Fruit fly (Drosophila melanogaster): ENCODE results near the gene CG46280.

The CG46280 gene

DNA sequence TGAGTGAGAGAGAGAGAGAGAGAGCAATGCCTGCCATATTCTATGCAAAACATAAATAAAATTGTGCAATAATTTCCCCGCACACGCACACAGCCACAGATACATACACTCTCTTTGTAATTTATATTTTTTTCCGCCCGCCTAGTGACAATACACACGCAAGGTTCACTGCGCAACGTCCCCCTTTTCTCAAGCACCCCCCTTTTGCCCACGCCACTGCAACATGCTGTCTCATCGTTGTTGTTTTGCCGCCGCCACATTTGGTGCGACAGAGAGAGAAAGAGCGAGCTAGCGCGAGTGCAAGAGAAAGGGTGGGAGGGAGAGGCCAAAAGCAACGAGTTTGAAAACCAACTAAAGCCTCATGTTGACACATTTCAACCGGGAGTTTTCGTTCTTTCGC lies 18.1 kb downstream of the CG46280 start (continued):
- TF ChIP-seq CG7987 (GFP tag; optimal IDR thresholded peaks at IDR 0.05) (peak; percentile 64), HLHmδ (GFP tag; optimal IDR thresholded peaks at IDR 0.05) (peak; percentile 26), insv (GFP tag; optimal IDR thresholded peaks at IDR 0.05) (no peak), CG12071 (GFP tag; optimal IDR thresholded peaks at IDR 0.05) (no peak), CG17802 (tag; optimal IDR thresholded peaks at IDR 0.05) (no peak), Kr (GFP tag; optimal IDR thresholded peaks at IDR 0.05) (no peak), ewg (GFP tag; optimal IDR thresholded peaks at IDR 0.05) (peak; percentile 88), rib (GFP tag; IDR thresholded peaks at IDR 0.05) (peak; percentile 85), CG34422 (GFP tag; IDR thresholded peaks at IDR 0.05) (peak; percentile 86), CG31365 (tag; optimal IDR thresholded peaks at IDR 0.05) (no peak), Dbx (GFP tag; IDR thresholded peaks at IDR 0.05) (peak; percentile 53; the same call in 1 of the 3 replicates), CG3281 (GFP tag; optimal IDR thresholded peaks at IDR 0.05) (peak; percentile 30), CG42726 (GFP tag; IDR thresholded peaks at IDR 0.05; ENCODE audit: partially characterized antibody) (0 out of 2 replicates have a peak, but pooled peaks have one; percentile 52), dmrt11E (tag; optimal IDR thresholded peaks at IDR 0.05) (peak; percentile 49), ftz-f1 (GFP tag; optimal IDR thresholded peaks at IDR 0.05) (peak; percentile 48), Antp (GFP tag; optimal IDR thresholded peaks at IDR 0.05) (peak; percentile 76), hb (GFP tag; IDR thresholded peaks at IDR 0.05; ENCODE audit: partially characterized antibody) (no peak), CG6654 (GFP tag; optimal IDR thresholded peaks at IDR 0.05) (no peak), CG11696 (GFP tag; IDR thresholded peaks at IDR 0.05) (peak; percentile 42; the same call in 1 of the 2 replicates), en (GFP tag; optimal IDR thresholded peaks at IDR 0.05) (no peak), fd96Cb (tag; optimal IDR thresholded peaks at IDR 0.05) (no peak), disco-r (GFP tag; optimal IDR thresholded peaks at IDR 0.05) (peak; percentile 73), twi (tag; optimal IDR thresholded peaks at IDR 0.05) (peak; percentile 18), dati (GFP tag; IDR thresholded peaks at IDR 0.05) (peak; percentile 37; the same call in 1 of the 2 replicates), CG7357 (GFP tag; IDR thresholded peaks at IDR 0.05) (0 out of 3 replicates have a peak, but pooled peaks have one; percentile 29), CG6689 (GFP tag; IDR thresholded peaks at IDR 0.05) (peak; percentile 53; the same call in 1 of the 2 replicates), CG11560 (tag; IDR thresholded peaks at IDR 0.05) (no peak; the same call in 2 of the 3 replicates), Oaz (GFP tag; IDR thresholded peaks at IDR 0.05) (peak; percentile 41; the same call in 1 of the 2 replicates), aop (GFP tag; IDR thresholded peaks at IDR 0.05) (0 out of 2 replicates have a peak, but pooled peaks have one; percentile 48), CG9876 (GFP tag; optimal IDR thresholded peaks at IDR 0.05) (peak; percentile 32), CG10959 (GFP tag; IDR thresholded peaks at IDR 0.05) (no peak), Ssrp (tag; optimal IDR thresholded peaks at IDR 0.05) (no peak), CG12769 (tag; optimal IDR thresholded peaks at IDR 0.05) (no peak), CG32772 (GFP tag; IDR thresholded peaks at IDR 0.05) (peak; percentile 72), CG10209 (GFP tag; optimal IDR thresholded peaks at IDR 0.05) (peak; percentile 54), ab (GFP tag; optimal IDR thresholded peaks at IDR 0.05) (peak; percentile 31), bsh (GFP tag; optimal IDR thresholded peaks at IDR 0.05) (peak in 1 of 2 experiments; percentile 45), CG1233 (GFP tag; optimal IDR thresholded peaks at IDR 0.05) (peak; percentile 66), Nf-YB (GFP tag; optimal IDR thresholded peaks at IDR 0.05) (peak; percentile 23), CG17328 (GFP tag; IDR thresholded peaks at IDR 0.05) (peak; percentile 63), lov (optimal IDR thresholded peaks at IDR 0.05) (no peak), lov (GFP tag; IDR thresholded peaks at IDR 0.05) (0 out of 3 replicates have a peak, but pooled peaks have one; percentile 57), CG12104 (GFP tag; optimal IDR thresholded peaks at IDR 0.05) (peak; percentile 27), Sin3A (optimal IDR thresholded peaks at IDR 0.05) (no peak), usp (GFP tag; optimal IDR thresholded peaks at IDR 0.05) (no peak), CG13424 (tag; optimal IDR thresholded peaks at IDR 0.05) (peak; percentile 54), Blimp-1 (GFP tag; optimal IDR thresholded peaks at IDR 0.05) (peak; percentile 1), phol (tag; optimal IDR thresholded peaks at IDR 0.05) (peak; percentile 72), CG17361 (GFP tag; IDR thresholded peaks at IDR 0.05) (no peak), CG5180 (GFP tag; optimal IDR thresholded peaks at IDR 0.05) (peak; percentile 74), CTCF (GFP tag; optimal IDR thresholded peaks at IDR 0.05) (no peak)

All from whole organism, embryonic.